Fruit fly (Drosophila melanogaster): Measurements from ENCODE around the gene CG9356.
A peak's percentile ranks its signal among the peaks of the same experiment; 100 is the strongest.

CG9356 gene

DNA sequence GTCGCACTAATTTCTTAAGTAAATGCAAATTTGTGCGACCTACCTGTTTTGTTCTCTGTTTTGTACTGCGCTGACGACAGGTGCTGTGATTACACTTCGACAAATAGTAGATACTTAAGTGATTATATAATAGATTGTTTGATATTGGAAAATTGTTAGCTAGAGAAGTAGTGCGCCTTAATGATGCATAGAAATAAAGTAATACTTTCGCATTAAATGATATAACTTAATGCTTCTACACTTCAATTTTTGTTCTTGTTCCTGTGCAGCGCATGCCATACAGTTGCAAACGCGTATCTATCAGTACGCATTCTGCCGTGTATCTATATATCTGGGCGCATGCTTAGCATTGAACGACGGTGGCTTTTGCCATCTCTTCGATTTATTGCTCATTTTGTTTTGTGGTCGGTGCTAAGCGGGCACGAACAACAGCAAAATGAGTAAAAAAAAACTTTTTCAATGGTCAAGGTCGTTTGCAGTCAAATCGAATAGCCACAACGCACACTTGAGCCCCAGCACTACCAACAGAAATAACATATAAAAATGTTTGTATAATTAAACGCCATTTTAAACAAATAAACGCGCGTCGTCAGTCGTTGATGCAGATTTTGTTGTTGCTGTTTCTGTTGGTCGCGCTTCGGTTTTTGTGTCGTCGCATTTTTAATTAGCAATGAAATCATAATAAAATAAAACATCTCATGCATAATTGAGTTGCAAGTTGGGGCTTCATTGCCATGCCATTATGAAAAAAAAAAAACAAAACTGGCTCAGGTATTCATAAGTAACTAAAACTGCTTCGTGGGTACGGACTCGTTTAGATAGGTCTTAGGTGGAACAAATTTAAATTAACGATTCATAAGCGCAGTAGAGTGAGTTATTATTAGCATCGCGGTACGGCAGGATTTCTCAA lies 26.5 kb upstream of the CG9356 start (continued):
- TF ChIP-seq Med (GFP tag), result peak; percentile 87
- TF ChIP-seq mam (GFP tag; optimal IDR thresholded peaks at IDR 0.05), result peak; percentile 35
- peak; percentile 17 for TF ChIP-seq CG10543 (GFP tag; optimal IDR thresholded peaks at IDR 0.05)
- TF ChIP-seq CG2120 (GFP tag; optimal IDR thresholded peaks at IDR 0.05), result peak; percentile 63
- peak; percentile 39 for TF ChIP-seq Xbp1 (GFP tag; optimal IDR thresholded peaks at IDR 0.05)
- TF ChIP-seq E2f2 (GFP tag; IDR thresholded peaks at IDR 0.05), result no peak
- peak; percentile 48 for TF ChIP-seq dmrt99B (tag; optimal IDR thresholded peaks at IDR 0.05)
- TF ChIP-seq Hr51 (GFP tag; optimal IDR thresholded peaks at IDR 0.05), result peak in 1 of 2 experiments; percentile 60
- TF ChIP-seq CG10979 (tag; optimal IDR thresholded peaks at IDR 0.05), result peak; percentile 23
- peak; percentile 38; the same call in 1 of the 2 replicates for TF ChIP-seq Ptx1 (GFP tag; IDR thresholded peaks at IDR 0.05)
- TF ChIP-seq abd-A (tag; optimal IDR thresholded peaks at IDR 0.05), result peak; percentile 86
- no peak for TF ChIP-seq amos (GFP tag; IDR thresholded peaks at IDR 0.05; ENCODE audit: partially characterized antibody)
- TF ChIP-seq CG31441 (GFP tag; IDR thresholded peaks at IDR 0.05), result no peak
- TF ChIP-seq tap (tag; optimal IDR thresholded peaks at IDR 0.05), result peak; percentile 45
- no peak for TF ChIP-seq trem (tag; optimal IDR thresholded peaks at IDR 0.05)
- TF ChIP-seq org-1 (GFP tag; optimal IDR thresholded peaks at IDR 0.05), result peak; percentile 4
- TF ChIP-seq CG3838 (GFP tag; optimal IDR thresholded peaks at IDR 0.05), result peak; percentile 9
- TF ChIP-seq scrt (GFP tag; optimal IDR thresholded peaks at IDR 0.05), result peak; percentile 32
- TF ChIP-seq CG9727 (GFP tag; optimal IDR thresholded peaks at IDR 0.05), result peak; percentile 38
- no peak for TF ChIP-seq z (GFP tag; IDR thresholded peaks at IDR 0.05)
- peak; percentile 5 for TF ChIP-seq CG18619 (GFP tag; optimal IDR thresholded peaks at IDR 0.05)
- TF ChIP-seq dysf (GFP tag; IDR thresholded peaks at IDR 0.05), result peak; percentile 70
- peak; percentile 19; the same call in 1 of the 3 replicates for TF ChIP-seq Dbx (GFP tag; IDR thresholded peaks at IDR 0.05)
- TF ChIP-seq CoRest (tag; optimal IDR thresholded peaks at IDR 0.05), result peak; percentile 42
- TF ChIP-seq odd (GFP tag; optimal IDR thresholded peaks at IDR 0.05), result peak; percentile 5
- peak; percentile 39 for TF ChIP-seq bcd (GFP tag; optimal IDR thresholded peaks at IDR 0.05)
- peak; percentile 19; the same call in 1 of the 2 replicates for TF ChIP-seq CG16779 (GFP tag; IDR thresholded peaks at IDR 0.05)
- TF ChIP-seq Atf-2 (GFP tag; optimal IDR thresholded peaks at IDR 0.05), result peak; percentile 6
- TF ChIP-seq CG14014 (GFP tag; IDR thresholded peaks at IDR 0.05), result 0 out of 2 replicates have a peak, but pooled peaks have one; percentile 18
- peak; percentile 97 for TF ChIP-seq chinmo (GFP tag; IDR thresholded peaks at IDR 0.05; ENCODE audit: partially characterized antibody)
- 0 out of 2 replicates have a peak, but pooled peaks have one; percentile 46 for TF ChIP-seq Awh (GFP tag; IDR thresholded peaks at IDR 0.05)
- peak; percentile 15 for TF ChIP-seq CG18262 (tag; optimal IDR thresholded peaks at IDR 0.05)
- no peak for TF ChIP-seq hth (optimal IDR thresholded peaks at IDR 0.05)
- TF ChIP-seq CG12391 (tag; optimal IDR thresholded peaks at IDR 0.05), result peak; percentile 33
- TF ChIP-seq Xrp1 (GFP tag; IDR thresholded peaks at IDR 0.05), result peak; percentile 52; the same call in 1 of the 2 replicates
- TF ChIP-seq CG30403 (GFP tag; optimal IDR thresholded peaks at IDR 0.05), result peak; percentile 36
- TF ChIP-seq E2f1 (GFP tag; IDR thresholded peaks at IDR 0.05), result 0 out of 2 replicates have a peak, but pooled peaks have one; percentile 20
- TF ChIP-seq slou (GFP tag; optimal IDR thresholded peaks at IDR 0.05), result no peak
- no peak for TF ChIP-seq Bdp1 (GFP tag; optimal IDR thresholded peaks at IDR 0.05)
- TF ChIP-seq CG11093 (GFP tag; IDR thresholded peaks at IDR 0.05), result no peak
- TF ChIP-seq CG2678 (tag; optimal IDR thresholded peaks at IDR 0.05), result peak; percentile 65
- TF ChIP-seq fu2 (GFP tag; optimal IDR thresholded peaks at IDR 0.05), result no peak
- TF ChIP-seq kni (GFP tag; optimal IDR thresholded peaks at IDR 0.05), result no peak
- peak; percentile 66 for TF ChIP-seq CG15269 (tag; optimal IDR thresholded peaks at IDR 0.05)
- peak; percentile 55 for TF ChIP-seq CG11504 (tag; optimal IDR thresholded peaks at IDR 0.05)
- TF ChIP-seq Pdp1 (GFP tag; optimal IDR thresholded peaks at IDR 0.05), result peak in 1 of 2 experiments; percentile 95
- TF ChIP-seq schlank (tag; optimal IDR thresholded peaks at IDR 0.05), result peak; percentile 26
- peak; percentile 60 for TF ChIP-seq grau (tag; optimal IDR thresholded peaks at IDR 0.05)

All from whole organism, embryonic.